Worm (Caenorhabditis elegans): ENCODE results near the gene C39B10.3.

C39B10.3 gene

DNA sequence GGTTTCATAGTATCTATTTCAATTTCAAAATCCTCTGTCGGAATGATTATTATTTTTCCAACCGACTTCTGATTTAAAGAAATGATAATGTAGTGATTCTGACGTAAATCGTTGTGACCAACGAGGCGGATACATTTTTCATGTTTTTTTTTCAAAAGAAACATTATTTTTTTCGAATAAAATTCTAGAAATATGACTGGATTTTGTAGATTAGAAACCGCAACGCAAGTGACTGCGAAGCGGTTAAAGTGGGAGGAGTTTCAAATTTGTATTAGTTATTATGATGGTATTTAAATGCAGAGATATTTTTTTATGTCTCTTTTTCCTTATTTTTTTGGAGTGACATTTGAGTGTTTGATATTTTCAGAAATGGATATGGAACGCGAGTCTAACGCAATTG, 3.0 kb downstream of the C39B10.3 start, which contains the start of gene C39B10.5:
Gene C39B10.5 (plus strand): TSS at position 362 of the 400 bp plus-strand sequence.
- no peak for TF ChIP-seq ama-1 (optimal IDR thresholded peaks at IDR 0.05)
- no peak for TF ChIP-seq tbx-11 (GFP tag; IDR thresholded peaks at IDR 0.05)
- TF ChIP-seq B0310.2 (tag; optimal IDR thresholded peaks at IDR 0.05) = no peak
- TF ChIP-seq aly-1 (tag; optimal IDR thresholded peaks at IDR 0.05) = no peak
- no peak for TF ChIP-seq F13C5.2 (tag; optimal IDR thresholded peaks at IDR 0.05)
- no peak for TF ChIP-seq hmg-4 (GFP tag; optimal IDR thresholded peaks at IDR 0.05)

DNA sequence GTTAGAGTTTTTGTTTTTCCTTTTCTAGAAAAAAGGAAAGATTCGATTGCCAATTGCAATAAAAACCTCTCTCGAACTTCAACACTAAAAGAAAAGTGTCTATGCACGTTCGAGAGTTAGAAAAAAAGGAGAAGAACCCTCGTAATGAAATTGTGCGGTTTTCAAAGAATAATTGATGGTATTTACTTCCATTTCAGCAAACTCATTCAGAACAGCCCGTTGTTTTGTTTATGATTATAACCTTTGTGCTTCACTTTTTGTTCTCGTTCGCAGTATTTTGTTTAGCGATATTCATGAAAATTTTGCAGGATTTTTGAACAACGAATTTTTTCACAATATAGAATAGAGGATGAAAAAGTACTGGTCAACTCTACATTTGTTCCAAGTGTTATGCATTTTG, 10.0 kb downstream of the C39B10.3 start, which contains the start of gene lgc-41:
Gene lgc-41 (plus strand): TSS at position 301 of the 400 bp plus-strand sequence.
- no peak for TF ChIP-seq ets-7 (tag; optimal IDR thresholded peaks at IDR 0.05)
- TF ChIP-seq B0310.2 (tag; optimal IDR thresholded peaks at IDR 0.05) = no peak
- no peak for TF ChIP-seq hmg-4 (GFP tag; optimal IDR thresholded peaks at IDR 0.05)
- TF ChIP-seq aly-1 (tag; optimal IDR thresholded peaks at IDR 0.05) = no peak
- TF ChIP-seq pes-1 (GFP tag; IDR thresholded peaks at IDR 0.05) = no peak

DNA sequence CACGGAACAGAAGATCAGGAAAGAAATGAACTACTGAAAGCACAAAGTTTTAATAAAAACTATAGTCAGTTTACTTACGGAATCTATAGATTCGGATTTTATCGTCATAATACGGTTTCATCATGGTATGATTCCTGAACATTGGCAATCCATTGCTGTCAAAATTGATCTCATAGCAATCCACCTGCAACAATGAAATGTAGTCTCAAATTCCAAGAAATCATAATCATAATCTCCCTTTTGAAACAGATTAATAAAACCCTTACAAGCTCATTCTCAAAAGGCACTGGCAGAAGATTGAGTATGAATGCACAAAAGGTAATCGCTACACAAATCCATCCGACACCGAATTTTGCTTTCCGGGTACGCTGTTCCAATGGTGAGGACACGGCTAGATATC, 18.5 kb downstream of the C39B10.3 start:
- TF ChIP-seq scrt-1 (GFP tag; IDR thresholded peaks at IDR 0.05) (no peak), ceh-13 (GFP tag; optimal IDR thresholded peaks at IDR 0.05) (no peak), tra-4 (tag; optimal IDR thresholded peaks at IDR 0.05) (no peak), flt-1 (GFP tag; IDR thresholded peaks at IDR 0.05) (no peak)

DNA sequence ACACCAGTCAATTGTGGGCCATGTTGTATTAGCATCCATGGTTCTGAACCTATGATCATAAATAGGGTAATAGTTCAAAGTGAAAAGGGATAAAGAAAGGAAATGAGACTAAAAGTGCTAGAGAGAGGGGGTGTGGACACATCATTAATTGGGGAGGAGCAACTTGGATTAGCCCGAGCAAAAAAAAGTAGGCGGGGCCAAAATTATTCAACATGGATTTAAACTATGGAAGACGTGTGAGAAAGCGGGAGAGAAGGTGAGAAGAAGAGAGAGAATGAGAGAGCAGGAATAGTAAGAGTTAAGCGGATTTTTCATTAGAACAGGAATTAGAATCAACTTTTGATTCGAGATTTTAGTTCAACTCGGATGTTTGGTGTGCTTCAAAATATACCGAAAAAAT, 19.6 kb downstream of the C39B10.3 start, which contains the start of gene C39B10.1:
Gene C39B10.1 (minus strand): TSS at position 101 of the 400 bp plus-strand sequence.
- TF ChIP-seq B0310.2 (tag; optimal IDR thresholded peaks at IDR 0.05) (no peak), hmbx-1 (tag; optimal IDR thresholded peaks at IDR 0.05) (no peak), ceh-36 (tag; optimal IDR thresholded peaks at IDR 0.05) (no peak), sea-1 (GFP tag; conservative IDR thresholded peaks at IDR 0.05) (no peak), ets-7 (tag; optimal IDR thresholded peaks at IDR 0.05) (no peak), tbx-37 (GFP tag; conservative IDR thresholded peaks at IDR 0.05) (no peak), scrt-1 (GFP tag; IDR thresholded peaks at IDR 0.05) (no peak), tbx-11 (GFP tag; IDR thresholded peaks at IDR 0.05) (no peak), hmg-4 (GFP tag; optimal IDR thresholded peaks at IDR 0.05) (no peak), F13C5.2 (tag; optimal IDR thresholded peaks at IDR 0.05) (no peak), aly-1 (tag; optimal IDR thresholded peaks at IDR 0.05) (no peak), ceh-13 (GFP tag; optimal IDR thresholded peaks at IDR 0.05) (no peak), pes-1 (GFP tag; IDR thresholded peaks at IDR 0.05) (no peak), ama-1 (optimal IDR thresholded peaks at IDR 0.05) (no peak), tra-4 (tag; optimal IDR thresholded peaks at IDR 0.05) (no peak), flt-1 (GFP tag; IDR thresholded peaks at IDR 0.05) (no peak), hnd-1 (tag; optimal IDR thresholded peaks at IDR 0.05) (no peak)

ce11 chrX:10474998-10475577, 31.2 kb downstream of the C39B10.3 start, which contains the start of gene elt-4:
TSS of gene elt-4 (plus strand) at chrX:10475527.
- no peak for TF ChIP-seq tbx-11 (GFP tag; IDR thresholded peaks at IDR 0.05)
- no peak for TF ChIP-seq ceh-13 (GFP tag; optimal IDR thresholded peaks at IDR 0.05)
- no peak for TF ChIP-seq ets-7 (tag; optimal IDR thresholded peaks at IDR 0.05)
- no peak for TF ChIP-seq tra-4 (tag; optimal IDR thresholded peaks at IDR 0.05)
- no peak for TF ChIP-seq hmbx-1 (tag; optimal IDR thresholded peaks at IDR 0.05)
- no peak for TF ChIP-seq scrt-1 (GFP tag; IDR thresholded peaks at IDR 0.05)
- no peak for TF ChIP-seq hmg-4 (GFP tag; optimal IDR thresholded peaks at IDR 0.05)
- TF ChIP-seq hnd-1 (tag; optimal IDR thresholded peaks at IDR 0.05) = no peak
- no peak for TF ChIP-seq F13C5.2 (tag; optimal IDR thresholded peaks at IDR 0.05)
- no peak for TF ChIP-seq flt-1 (GFP tag; IDR thresholded peaks at IDR 0.05)
- no peak for TF ChIP-seq ama-1 (optimal IDR thresholded peaks at IDR 0.05)
- TF ChIP-seq pes-1 (GFP tag; IDR thresholded peaks at IDR 0.05) = no peak
- no peak for TF ChIP-seq sea-1 (GFP tag; conservative IDR thresholded peaks at IDR 0.05)
- no peak for TF ChIP-seq B0310.2 (tag; optimal IDR thresholded peaks at IDR 0.05)

- no peak for TF ChIP-seq scrt-1 (GFP tag; IDR thresholded peaks at IDR 0.05)
- no peak for TF ChIP-seq sea-1 (GFP tag; conservative IDR thresholded peaks at IDR 0.05)
- no peak for TF ChIP-seq aly-1 (tag; optimal IDR thresholded peaks at IDR 0.05)
- TF ChIP-seq tbx-37 (GFP tag; conservative IDR thresholded peaks at IDR 0.05) = no peak
- no peak for TF ChIP-seq ets-7 (tag; optimal IDR thresholded peaks at IDR 0.05)
- no peak for TF ChIP-seq ceh-13 (GFP tag; optimal IDR thresholded peaks at IDR 0.05)
- TF ChIP-seq hmg-4 (GFP tag; optimal IDR thresholded peaks at IDR 0.05) = no peak
- no peak for TF ChIP-seq ceh-36 (tag; optimal IDR thresholded peaks at IDR 0.05)
- no peak for TF ChIP-seq tra-4 (tag; optimal IDR thresholded peaks at IDR 0.05)
- TF ChIP-seq B0310.2 (tag; optimal IDR thresholded peaks at IDR 0.05) = no peak
Observed at ce11 chrX:10476573-10476972, 32.6 kb downstream of the C39B10.3 start, which contains the start of gene C39B10.7. TSS of gene C39B10.7 (plus strand) at chrX:10476873.

DNA sequence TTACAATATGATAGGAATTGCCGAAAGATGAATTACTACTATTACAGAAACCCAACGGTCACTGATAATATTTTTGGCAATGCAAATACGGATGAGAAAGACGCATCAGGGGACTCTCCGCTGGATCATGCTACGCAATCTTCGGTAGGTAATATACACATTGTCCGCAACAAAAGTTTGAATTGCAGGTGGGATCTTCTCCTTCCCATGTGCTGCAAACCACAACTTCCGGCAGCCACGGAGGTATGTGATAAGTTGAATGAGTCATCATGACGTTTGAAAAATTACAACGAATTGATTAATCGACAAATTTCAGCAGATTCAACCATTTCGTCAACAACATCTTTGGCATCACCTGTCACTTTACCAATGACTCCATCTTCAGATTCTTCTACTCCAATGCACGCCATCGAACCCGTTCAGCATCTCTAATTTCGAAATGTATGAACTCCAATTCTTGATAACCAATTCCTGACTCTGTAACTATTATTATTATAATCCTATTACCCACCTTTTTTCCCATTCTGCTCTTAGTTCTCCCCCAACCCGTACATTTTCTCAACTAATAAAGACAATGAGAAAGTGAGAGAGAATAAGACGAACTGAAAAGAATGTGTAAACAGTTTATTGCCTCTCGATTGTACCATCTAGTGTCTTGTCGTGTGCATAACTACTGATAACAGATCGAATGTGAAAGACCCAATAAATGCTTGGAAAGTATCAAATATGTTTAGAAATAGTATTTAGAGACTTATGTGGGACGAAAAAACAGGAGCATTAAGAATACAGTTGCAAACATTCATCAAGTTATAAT, 33.4 kb downstream of the C39B10.3 start:
- TF ChIP-seq aly-1 (tag; optimal IDR thresholded peaks at IDR 0.05) (no peak), ama-1 (optimal IDR thresholded peaks at IDR 0.05) (no peak), flt-1 (GFP tag; IDR thresholded peaks at IDR 0.05) (no peak), hmbx-1 (tag; optimal IDR thresholded peaks at IDR 0.05) (no peak), scrt-1 (GFP tag; IDR thresholded peaks at IDR 0.05) (no peak), ceh-36 (tag; optimal IDR thresholded peaks at IDR 0.05) (no peak), sea-1 (GFP tag; conservative IDR thresholded peaks at IDR 0.05) (no peak), ets-7 (tag; optimal IDR thresholded peaks at IDR 0.05) (no peak), B0310.2 (tag; optimal IDR thresholded peaks at IDR 0.05) (no peak), F13C5.2 (tag; optimal IDR thresholded peaks at IDR 0.05) (no peak), hnd-1 (tag; optimal IDR thresholded peaks at IDR 0.05) (no peak), tra-4 (tag; optimal IDR thresholded peaks at IDR 0.05) (no peak), tbx-37 (GFP tag; conservative IDR thresholded peaks at IDR 0.05) (no peak), ceh-13 (GFP tag; optimal IDR thresholded peaks at IDR 0.05) (no peak), tbx-11 (GFP tag; IDR thresholded peaks at IDR 0.05) (no peak), pes-1 (GFP tag; IDR thresholded peaks at IDR 0.05) (no peak)
